Worm (Caenorhabditis elegans): ENCODE data around the gene C45B11.9.
A peak's percentile ranks its signal among the peaks of the same experiment; 100 is the strongest.

The C45B11.9 gene

ce11 chrV:11059180-11059579, 19.1 kb downstream of the C45B11.9 start, which contains the start of gene T04C12.1:
TSS of gene T04C12.1 (minus strand) at chrV:11059269.
- TF ChIP-seq attf-4 (tag; optimal IDR thresholded peaks at IDR 0.05) = no peak
- TF ChIP-seq dmd-8 (GFP tag; IDR thresholded peaks at IDR 0.05) = no peak
- no peak for TF ChIP-seq hif-1 (tag; optimal IDR thresholded peaks at IDR 0.05)
- no peak for TF ChIP-seq saeg-2 (GFP tag; IDR thresholded peaks at IDR 0.05)
- no peak for TF ChIP-seq rbr-2 (tag; optimal IDR thresholded peaks at IDR 0.05)
- TF ChIP-seq nhr-25 (tag; optimal IDR thresholded peaks at IDR 0.05; ENCODE audit: borderline replicate concordance, insufficient read depth) = no peak

ce11 chrV:11060239-11060984, 20.3 kb downstream of the C45B11.9 start, which contains the start of gene T04C12.11:
TSS of gene T04C12.11 (minus strand) at chrV:11060289.
- TF ChIP-seq nhr-28 (tag; optimal IDR thresholded peaks at IDR 0.05) = peak; percentile 23
- peak in 1 of 2 experiments; percentile 24 for TF ChIP-seq lsy-2 (tag; optimal IDR thresholded peaks at IDR 0.05)
- TF ChIP-seq nhr-25 (tag; optimal IDR thresholded peaks at IDR 0.05; ENCODE audit: borderline replicate concordance, insufficient read depth) = peak; percentile 18
- peak in 1 of 2 experiments; percentile 16 for TF ChIP-seq mdl-1 (tag; optimal IDR thresholded peaks at IDR 0.05)
- TF ChIP-seq nhr-237 (tag; optimal IDR thresholded peaks at IDR 0.05) = no peak
- TF ChIP-seq T20F7.1 (GFP tag; optimal IDR thresholded peaks at IDR 0.05) = peak; percentile 34
- no peak for TF ChIP-seq snpc-1.2 (GFP tag; IDR thresholded peaks at IDR 0.05)
- TF ChIP-seq hlh-30 (tag; optimal IDR thresholded peaks at IDR 0.05; ENCODE audit: insufficient read depth) = peak; percentile 61

DNA sequence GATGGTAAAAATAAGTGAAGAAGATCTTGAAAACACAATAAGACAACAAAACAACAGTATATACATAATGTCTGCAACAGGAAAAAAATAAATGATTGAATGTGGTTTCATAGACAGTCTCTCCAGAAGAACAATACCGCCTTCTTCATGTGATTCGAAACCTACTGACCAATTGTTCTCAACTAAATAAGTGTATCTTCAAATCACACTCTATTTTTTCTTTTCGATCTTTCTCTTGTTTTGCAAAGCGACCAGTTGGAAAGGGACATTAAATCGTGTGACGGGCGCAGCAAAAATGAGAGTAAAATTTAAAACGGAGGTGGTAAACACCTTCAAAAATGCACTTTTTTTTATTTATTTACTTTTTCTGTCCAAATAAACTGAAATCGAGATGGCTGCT, 21.8 kb downstream of the C45B11.9 start:
- TF ChIP-seq F10B5.3 (tag; optimal IDR thresholded peaks at IDR 0.05) = no peak
- TF ChIP-seq daf-16 (GFP tag; optimal IDR thresholded peaks at IDR 0.05) = peak in 1 of 2 experiments; percentile 65
- TF ChIP-seq daf-16 (tag; optimal IDR thresholded peaks at IDR 0.05) = no peak
- peak in 1 of 2 experiments; percentile 14 for TF ChIP-seq mdl-1 (tag; optimal IDR thresholded peaks at IDR 0.05)
- TF ChIP-seq daf-12 (tag; optimal IDR thresholded peaks at IDR 0.05) = no peak
- no peak for TF ChIP-seq lin-38 (GFP tag; IDR thresholded peaks at IDR 0.05)
- TF ChIP-seq set-16 (GFP tag; IDR thresholded peaks at IDR 0.05) = no peak
- peak; percentile 62 for TF ChIP-seq hlh-30 (tag; optimal IDR thresholded peaks at IDR 0.05; ENCODE audit: insufficient read depth)
- no peak for TF ChIP-seq spr-3 (GFP tag; optimal IDR thresholded peaks at IDR 0.05)
- no peak for TF ChIP-seq ztf-11 (tag; optimal IDR thresholded peaks at IDR 0.05)
- no peak for TF ChIP-seq Y105C5A.15 (GFP tag; IDR thresholded peaks at IDR 0.05)
- TF ChIP-seq dmd-8 (GFP tag; IDR thresholded peaks at IDR 0.05) = no peak
- TF ChIP-seq mxl-3 (GFP tag; optimal IDR thresholded peaks at IDR 0.05) = no peak
- no peak for TF ChIP-seq ceh-20 (GFP tag; IDR thresholded peaks at IDR 0.05)
- peak in 1 of 2 experiments; percentile 81 for TF ChIP-seq unc-62 (GFP tag; optimal IDR thresholded peaks at IDR 0.05 in 1 of 2)
- no peak for TF ChIP-seq unc-62 (tag; optimal IDR thresholded peaks at IDR 0.05)
- TF ChIP-seq nhr-6 (tag; optimal IDR thresholded peaks at IDR 0.05) = no peak
- TF ChIP-seq nhr-48 (tag; optimal IDR thresholded peaks at IDR 0.05) = no peak
- no peak for TF ChIP-seq lsy-2 (tag; optimal IDR thresholded peaks at IDR 0.05)
- no peak for TF ChIP-seq lin-39 (tag; optimal IDR thresholded peaks at IDR 0.05)
- TF ChIP-seq nhr-11 (tag; optimal IDR thresholded peaks at IDR 0.05) = no peak

- TF ChIP-seq daf-12 (tag; optimal IDR thresholded peaks at IDR 0.05) = no peak
- peak; percentile 23 for TF ChIP-seq aha-1 (tag)
- TF ChIP-seq unc-62 (GFP tag; optimal IDR thresholded peaks at IDR 0.05 in 1 of 2) = peak in 1 of 2 experiments; percentile 4
- no peak for TF ChIP-seq unc-62 (tag; optimal IDR thresholded peaks at IDR 0.05)
- TF ChIP-seq nhr-48 (tag; optimal IDR thresholded peaks at IDR 0.05) = no peak
Measured at ce11 chrV:11063115-11063514, 23.0 kb downstream of the C45B11.9 start, which contains the start of gene T04C12.9. TSS of gene T04C12.9 (minus strand) at chrV:11063215.

DNA sequence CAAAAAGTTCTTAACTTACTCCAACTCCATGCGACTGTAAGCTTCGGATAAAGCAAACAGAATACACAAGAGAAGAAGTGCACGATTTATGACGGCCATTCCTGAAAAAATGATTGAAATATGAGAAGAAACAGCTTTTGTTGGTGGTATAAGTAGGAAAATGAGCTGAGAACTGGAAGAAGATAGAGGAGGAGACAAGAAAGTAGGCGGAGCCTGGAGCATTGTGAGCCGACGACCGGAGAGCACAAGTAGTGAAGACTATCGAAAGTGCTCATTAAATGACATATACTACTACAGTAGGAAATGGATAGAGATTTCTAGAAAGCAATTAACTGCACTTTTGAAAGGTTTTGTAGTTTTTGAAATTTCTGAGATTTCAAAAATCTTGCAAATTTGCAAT, 25.4 kb downstream of the C45B11.9 start, which contains the start of gene nlp-80:
TSS of gene nlp-80 (minus strand) at position 101 of the 400 bp plus-strand sequence.
- TF ChIP-seq nhr-11 (tag; optimal IDR thresholded peaks at IDR 0.05) = no peak

Measured in whole organism, L4 larva.